Worm (Caenorhabditis elegans) whole organism, L3 larva: Measurements from ENCODE around the gene nasp-2.
A peak's percentile ranks its signal among the peaks of the same experiment; 100 is the strongest.

ENCODE experiments used
- R02D3.7 ChIP-seq: fragments of 150-350 bp; optimal IDR thresholded peaks from 2 replicates; lab custom pipeline; 2014; ENCODE audit warnings: missing biosample characterization, missing genetic modification characterization
- ZK546.5 ChIP-seq: sonication (generic microtip); optimal IDR thresholded peaks from 2 replicates; lab custom pipeline; 2017; ENCODE audit warnings: missing biosample characterization, missing genetic modification characterization
- ama-1 ChIP-seq: fragments of 150-350 bp; optimal IDR thresholded peaks from 2 replicates; lab custom pipeline; 2018
- ceh-28 ChIP-seq: fragments of 150-350 bp; optimal IDR thresholded peaks from 2 replicates; lab custom pipeline; 2014; ENCODE audit warnings: missing biosample characterization, missing genetic modification reagents, missing genetic modification characterization
- ceh-82 ChIP-seq: fragments of 150-350 bp; optimal IDR thresholded peaks from 2 replicates; lab custom pipeline; 2014; ENCODE audit warnings: missing biosample characterization, missing genetic modification characterization
- daf-12 ChIP-seq: fragments of 150-350 bp; optimal IDR thresholded peaks from 2 replicates; lab custom pipeline; 2014; ENCODE audit warnings: missing biosample characterization, missing genetic modification reagents, missing genetic modification characterization
- egl-27 ChIP-seq: sonication (generic microtip); optimal IDR thresholded peaks from 4 replicates; lab custom pipeline; 2017; ENCODE audit warnings: missing biosample characterization, missing genetic modification reagents, missing genetic modification characterization
- egl-5 ChIP-seq: fragments of 150-350 bp; optimal IDR thresholded peaks from 2 replicates; lab custom pipeline; 2017; ENCODE audit warnings: missing biosample characterization, missing genetic modification reagents, missing genetic modification characterization, inconsistent platforms
- elt-2 ChIP-seq: sonication (generic microtip); optimal IDR thresholded peaks from 2 replicates; lab custom pipeline; 2016; ENCODE audit warnings: missing genetic modification reagents, mild to moderate bottlenecking, missing genetic modification characterization, missing compliant biosample characterization
- elt-3 ChIP-seq, 3 experiments: fragments of 150-350 bp in 1 of 3; sonication (generic microtip) in 2 of 3; optimal IDR thresholded peaks; 2 replicates in 2 of 3; 4 replicates in 1 of 3; lab custom pipeline; 2014 to 2017; ENCODE audit warnings: missing biosample characterization in 3 of 3, missing genetic modification characterization in 3 of 3
- fkh-10 ChIP-seq: sonication (generic microtip); optimal IDR thresholded peaks from 2 replicates; lab custom pipeline; 2017; ENCODE audit warnings: missing biosample characterization, missing genetic modification reagents, missing genetic modification characterization
- fkh-2 ChIP-seq: fragments of 150-350 bp; optimal IDR thresholded peaks from 2 replicates; lab custom pipeline; 2014; ENCODE audit warnings: missing biosample characterization, missing genetic modification reagents, missing genetic modification characterization
- fos-1 ChIP-seq: fragments of 150-350 bp; optimal IDR thresholded peaks from 2 replicates; lab custom pipeline; 2014; ENCODE audit warnings: missing biosample characterization, missing genetic modification characterization
- jun-1 ChIP-seq: fragments of 150-350 bp; optimal IDR thresholded peaks from 2 replicates; lab custom pipeline; 2014; ENCODE audit warnings: missing biosample characterization, missing genetic modification reagents, missing genetic modification characterization
- lin-15B ChIP-seq: fragments of 150-350 bp; optimal IDR thresholded peaks from 2 replicates; lab custom pipeline; 2014; ENCODE audit warnings: missing biosample characterization, missing genetic modification characterization
- lsy-12 ChIP-seq: sonication (generic microtip); optimal IDR thresholded peaks from 2 replicates; lab custom pipeline; 2016; ENCODE audit warnings: mild to moderate bottlenecking, missing genetic modification characterization, missing compliant biosample characterization
- mdl-1 ChIP-seq: fragments of 150-350 bp; optimal IDR thresholded peaks from 2 replicates; lab custom pipeline; 2014; ENCODE audit warnings: missing biosample characterization, missing genetic modification characterization
- mml-1 ChIP-seq: fragments of 150-350 bp; sonication (generic microtip); optimal IDR thresholded peaks from 3 replicates; lab custom pipeline; 2014; ENCODE audit warnings: missing biosample characterization, missing genetic modification characterization
- nfya-1 ChIP-seq: sonication (generic microtip); optimal IDR thresholded peaks from 2 replicates; lab custom pipeline; 2017; ENCODE audit warnings: missing genetic modification characterization, mild to moderate bottlenecking, missing compliant biosample characterization, antibody characterized with exemption, moderate library complexity; ENCODE audit not compliant: insufficient read depth
- nhr-12 ChIP-seq: fragments of 150-350 bp; optimal IDR thresholded peaks from 2 replicates; lab custom pipeline; 2014; ENCODE audit warnings: missing biosample characterization, missing genetic modification characterization
- nhr-23 ChIP-seq: fragments of 150-350 bp; optimal IDR thresholded peaks from 2 replicates; lab custom pipeline; 2014; ENCODE audit warnings: missing biosample characterization, missing genetic modification reagents, missing genetic modification characterization
- nhr-237 ChIP-seq: fragments of 150-350 bp; optimal IDR thresholded peaks from 2 replicates; lab custom pipeline; 2014; ENCODE audit warnings: missing biosample characterization, missing genetic modification characterization
- nhr-25 ChIP-seq: sonication (generic microtip); optimal IDR thresholded peaks from 2 replicates; lab custom pipeline; 2017; ENCODE audit warnings: missing biosample characterization, missing genetic modification characterization
- nhr-28 ChIP-seq: fragments of 150-350 bp; optimal IDR thresholded peaks from 2 replicates; lab custom pipeline; 2014; ENCODE audit warnings: missing biosample characterization, missing genetic modification characterization
- nhr-43 ChIP-seq: sonication (generic microtip); optimal IDR thresholded peaks from 2 replicates; lab custom pipeline; 2016; ENCODE audit warnings: mild to moderate bottlenecking, missing genetic modification characterization, missing compliant biosample characterization; ENCODE audit not compliant: poor library complexity, severe bottlenecking
- nhr-67 ChIP-seq: fragments of 150-350 bp; optimal IDR thresholded peaks from 2 replicates; lab custom pipeline; 2014; ENCODE audit warnings: missing biosample characterization, missing genetic modification characterization
- nhr-76 ChIP-seq: fragments of 150-350 bp; sonication (generic microtip); optimal IDR thresholded peaks from 5 replicates; lab custom pipeline; 2014; ENCODE audit warnings: missing biosample characterization, missing genetic modification characterization
- nhr-77 ChIP-seq: fragments of 150-350 bp; optimal IDR thresholded peaks from 2 replicates; lab custom pipeline; 2014; ENCODE audit warnings: missing biosample characterization, missing genetic modification characterization
- pha-4 ChIP-seq: fragments of 150-350 bp; optimal IDR thresholded peaks from 2 replicates; lab custom pipeline; 2014; ENCODE audit warnings: missing biosample characterization, missing genetic modification reagents, missing genetic modification characterization
- pqm-1 ChIP-seq: fragments of 150-350 bp; optimal IDR thresholded peaks from 2 replicates; lab custom pipeline; 2017; ENCODE audit warnings: missing biosample characterization, missing genetic modification characterization, inconsistent platforms
- sea-2 ChIP-seq: fragments of 150-350 bp; sonication (generic microtip); optimal IDR thresholded peaks from 4 replicates; lab custom pipeline; 2014; ENCODE audit warnings: missing biosample characterization, missing genetic modification reagents, missing genetic modification characterization
- snpc-4 ChIP-seq: fragments of 150-350 bp; optimal IDR thresholded peaks from 2 replicates; lab custom pipeline; 2014; ENCODE audit warnings: missing biosample characterization, missing genetic modification characterization
- unc-39 ChIP-seq: sonication (generic microtip); optimal IDR thresholded peaks from 4 replicates; lab custom pipeline; 2017; ENCODE audit warnings: missing biosample characterization, missing genetic modification characterization
- unc-62 ChIP-seq: fragments of 150-350 bp; sonication (generic microtip); optimal IDR thresholded peaks from 4 replicates; lab custom pipeline; 2014; ENCODE audit warnings: missing biosample characterization, missing genetic modification reagents, missing genetic modification characterization
- zag-1 ChIP-seq: fragments of 150-350 bp; optimal IDR thresholded peaks from 2 replicates; lab custom pipeline; 2014; ENCODE audit warnings: missing biosample characterization, missing genetic modification characterization
- ztf-11 ChIP-seq: fragments of 150-350 bp; optimal IDR thresholded peaks from 2 replicates; lab custom pipeline; 2014; ENCODE audit warnings: missing biosample characterization, missing genetic modification characterization
- ztf-4 ChIP-seq: fragments of 150-350 bp; optimal IDR thresholded peaks from 2 replicates; lab custom pipeline; 2014; ENCODE audit warnings: missing biosample characterization, missing genetic modification characterization

Gene nasp-2

ce11 chrV:13266630-13267029 is 45.4 kb downstream of the nasp-2 start:
- no peak for TF ChIP-seq ztf-11 (tag; lab: Kevin White, UChicago)
- no peak for TF ChIP-seq nhr-67
- no peak for TF ChIP-seq ceh-82 (tag; lab: Kevin White, UChicago)
- no peak for TF ChIP-seq lsy-12 (tag; lab: Kevin White, UChicago)
- TF ChIP-seq nhr-237 (tag; lab: Kevin White, UChicago), result no peak
- TF ChIP-seq elt-2, result peak; percentile 34
- no peak for TF ChIP-seq ceh-28 (tag; lab: Kevin White, UChicago)
- TF ChIP-seq fos-1 (tag; lab: Kevin White, UChicago), result no peak
- no peak for TF ChIP-seq lin-15B (tag; lab: Kevin White, UChicago)
- no peak for TF ChIP-seq nfya-1 (tag; lab: Kevin White, UChicago)
- peak; percentile 70 for TF ChIP-seq pqm-1
- no peak for TF ChIP-seq ama-1 (lab: Kevin White, UChicago)
- no peak for TF ChIP-seq nhr-12
- TF ChIP-seq egl-27, result no peak
- no peak for TF ChIP-seq daf-12 (tag; lab: Kevin White, UChicago)

- TF ChIP-seq nhr-43 (tag; lab: Kevin White, UChicago), result no peak
- TF ChIP-seq ztf-4 (tag; lab: Kevin White, UChicago), result no peak
- no peak for TF ChIP-seq fkh-10 (GFP tag; lab: Kevin White, UChicago)
Measured at ce11 chrV:13265628-13266027, 46.4 kb downstream of the nasp-2 start.

ce11 chrV:13264245-13264644 is 47.8 kb downstream of the nasp-2 start, which contains the start of gene zip-5:
Gene zip-5 (plus strand): TSS chrV:13264545.
- no peak for TF ChIP-seq mml-1 (tag; lab: Kevin White, UChicago)
- TF ChIP-seq nhr-76 (tag; lab: Kevin White, UChicago), result no peak
- no peak for TF ChIP-seq egl-27
- TF ChIP-seq nhr-12, result no peak

ce11 chrV:13262781-13263318 is 49.2 kb downstream of the nasp-2 start:
- TF ChIP-seq pqm-1 (peak; percentile 59), unc-62 (GFP tag; lab: Kevin White, UChicago) (no peak), sea-2 (GFP tag; lab: Kevin White, UChicago) (no peak), nhr-28 (tag; lab: Kevin White, UChicago) (no peak), ztf-11 (tag; lab: Kevin White, UChicago) (no peak), lsy-12 (tag; lab: Kevin White, UChicago) (no peak), ceh-28 (tag; lab: Kevin White, UChicago) (no peak), mml-1 (tag; lab: Kevin White, UChicago) (no peak), ama-1 (lab: Kevin White, UChicago) (no peak), pha-4 (tag; lab: Kevin White, UChicago) (peak; percentile 32), jun-1 (tag; lab: Kevin White, UChicago) (peak; percentile 15), fkh-10 (GFP tag; lab: Kevin White, UChicago) (no peak), zag-1 (tag; lab: Kevin White, UChicago) (no peak), elt-3 (tag; optimal IDR thresholded peaks at IDR 0.05; lab: Kevin White, UChicago) (peak in 1 of 3 experiments; percentile 1), nhr-76 (tag; lab: Kevin White, UChicago) (no peak), egl-5 (no peak), mdl-1 (tag; lab: Kevin White, UChicago) (no peak), nhr-25 (tag; lab: Kevin White, UChicago) (no peak), ZK546.5 (tag; lab: Kevin White, UChicago) (no peak), daf-12 (tag; lab: Kevin White, UChicago) (no peak), nhr-237 (tag; lab: Kevin White, UChicago) (no peak), elt-2 (peak; percentile 95), ztf-4 (tag; lab: Kevin White, UChicago) (no peak), egl-27 (no peak), R02D3.7 (no peak), ceh-82 (tag; lab: Kevin White, UChicago) (no peak), snpc-4 (tag; lab: Kevin White, UChicago) (no peak), nhr-77 (no peak), nfya-1 (tag; lab: Kevin White, UChicago) (no peak), nhr-43 (tag; lab: Kevin White, UChicago) (no peak), lin-15B (tag; lab: Kevin White, UChicago) (no peak), fkh-2 (no peak), nhr-23 (tag; lab: Kevin White, UChicago) (no peak), unc-39 (tag; lab: Kevin White, UChicago) (no peak)
